Worm (Caenorhabditis elegans) whole organism, young adult: Measurements from ENCODE around the gene gtf-2A2.

ENCODE experiments used
- B0019.2 ChIP-seq: fragments of 200-800 bp; sonication (Bioruptor generic); conservative IDR thresholded peaks from 2 replicates; pipeline ENCODE4 v1.3.6; 2022; ENCODE audit warnings: missing genetic modification reagents, missing genetic modification characterization, missing compliant biosample characterization
- F22D6.2 ChIP-seq: sonication (generic microtip); optimal IDR thresholded peaks from 2 replicates; lab custom pipeline; 2016; ENCODE audit warnings: mild to moderate bottlenecking, missing genetic modification characterization, missing compliant biosample characterization
- F39B2.1 ChIP-seq: fragments of 200-800 bp; sonication (Bioruptor generic); IDR thresholded peaks from 2 replicates; pipeline ENCODE4 v1.3.6; 2022; ENCODE audit warnings: missing genetic modification reagents, missing genetic modification characterization, missing compliant biosample characterization
- F57A8.1 ChIP-seq: fragments of 200-800 bp; sonication (Bioruptor generic); optimal IDR thresholded peaks from 2 replicates; lab custom pipeline; 2018; ENCODE audit warnings: mild to moderate bottlenecking, missing genetic modification characterization, moderate library complexity, missing compliant biosample characterization
- F57C9.4 ChIP-seq: sonication (generic microtip); optimal IDR thresholded peaks from 2 replicates; lab custom pipeline; 2017; ENCODE audit warnings: mild to moderate bottlenecking, missing genetic modification characterization, missing compliant biosample characterization
- T26A5.8 ChIP-seq: sonication (generic microtip); optimal IDR thresholded peaks from 2 replicates; lab custom pipeline; 2016; ENCODE audit warnings: missing genetic modification characterization, missing compliant biosample characterization
- Y53F4B.3 ChIP-seq: fragments of 200-800 bp; sonication (Bioruptor generic); IDR thresholded peaks from 2 replicates; pipeline ENCODE4 v1.3.6; 2022; ENCODE audit warnings: missing genetic modification reagents, missing genetic modification characterization, missing compliant biosample characterization
- Y53G8AR.9 ChIP-seq: fragments of 200-800 bp; sonication (Bioruptor generic); conservative IDR thresholded peaks from 2 replicates; pipeline ENCODE4 v1.3.6; 2022; ENCODE audit warnings: missing genetic modification reagents, missing genetic modification characterization, missing compliant biosample characterization
- Y56A3A.18 ChIP-seq: fragments of 200-800 bp; sonication (Bioruptor generic); IDR thresholded peaks from 2 replicates; pipeline ENCODE4 v1.3.6; 2022; ENCODE audit warnings: missing genetic modification reagents, missing genetic modification characterization, missing compliant biosample characterization
- Y67H2A.10 ChIP-seq: fragments of 200-800 bp; sonication (Bioruptor generic); conservative IDR thresholded peaks from 2 replicates; pipeline ENCODE4 v1.3.6; 2022; ENCODE audit warnings: missing genetic modification reagents, missing genetic modification characterization, missing compliant biosample characterization
- Y79H2A.3 ChIP-seq: fragments of 200-800 bp; sonication (Bioruptor generic); conservative IDR thresholded peaks from 2 replicates; pipeline ENCODE4 v1.3.6; 2022; ENCODE audit warnings: missing genetic modification reagents, missing genetic modification characterization, missing compliant biosample characterization
- ZK185.1 ChIP-seq: sonication (generic microtip); optimal IDR thresholded peaks from 2 replicates; lab custom pipeline; 2016; ENCODE audit warnings: mild to moderate bottlenecking, missing genetic modification characterization, missing compliant biosample characterization; ENCODE audit not compliant: poor library complexity, severe bottlenecking
- akir-1 ChIP-seq: fragments of 200-800 bp; sonication (Bioruptor generic); optimal IDR thresholded peaks from 2 replicates; lab custom pipeline; 2018; ENCODE audit warnings: mild to moderate bottlenecking, missing genetic modification characterization, moderate library complexity, missing compliant biosample characterization
- aptf-3 ChIP-seq: fragments of 200-800 bp; sonication (Bioruptor generic); IDR thresholded peaks from 2 replicates; pipeline ENCODE4 v1.3.6; 2022; ENCODE audit warnings: missing genetic modification characterization, missing compliant biosample characterization
- atf-7 ChIP-seq: sonication (generic microtip); optimal IDR thresholded peaks from 2 replicates; lab custom pipeline; 2017; ENCODE audit warnings: mild to moderate bottlenecking, missing genetic modification characterization, missing compliant biosample characterization
- attf-5 ChIP-seq: fragments of 200-800 bp; sonication (Bioruptor generic); optimal IDR thresholded peaks from 2 replicates; lab custom pipeline; 2018; ENCODE audit warnings: mild to moderate bottlenecking, missing genetic modification characterization, missing compliant biosample characterization
- ccch-3 ChIP-seq: fragments of 200-800 bp; sonication (Bioruptor generic); optimal IDR thresholded peaks from 2 replicates; lab custom pipeline; 2018; ENCODE audit warnings: mild to moderate bottlenecking, missing genetic modification characterization, missing compliant biosample characterization
- cebp-1 ChIP-seq, 2 experiments: fragments of 200-800 bp in 1 of 2; sonication (Bioruptor generic) in 1 of 2; sonication (generic microtip) in 1 of 2; IDR thresholded peaks in 1 of 2; optimal IDR thresholded peaks in 1 of 2; 2 replicates each; pipeline versions ENCODE4 v1.3.6 to Lab custom; 2017 to 2022; ENCODE audit warnings: missing compliant biosample characterization in 2 of 2, missing genetic modification characterization in 2 of 2, mild to moderate bottlenecking in 1 of 2, missing genetic modification reagents in 1 of 2, moderate library complexity in 1 of 2
- cebp-2 ChIP-seq: fragments of 200-800 bp; sonication (Bioruptor generic); IDR thresholded peaks from 2 replicates; pipeline ENCODE4 v1.3.6; 2022; ENCODE audit warnings: missing genetic modification characterization, missing compliant biosample characterization
- ceh-100 ChIP-seq: fragments of 200-800 bp; sonication (Bioruptor generic); IDR thresholded peaks from 2 replicates; pipeline ENCODE4 v1.3.6; 2022; ENCODE audit warnings: missing genetic modification reagents, missing genetic modification characterization, missing compliant biosample characterization
- ceh-40 ChIP-seq: fragments of 200-800 bp; sonication (Bioruptor generic); IDR thresholded peaks from 2 replicates; pipeline ENCODE4 v1.3.6; 2022; ENCODE audit warnings: missing genetic modification characterization, missing compliant biosample characterization
- ceh-58 ChIP-seq: fragments of 200-800 bp; sonication (Bioruptor generic); IDR thresholded peaks from 2 replicates; pipeline ENCODE4 v1.3.6; 2022; ENCODE audit warnings: missing genetic modification characterization, missing compliant biosample characterization
- dpff-1 ChIP-seq: sonication (generic microtip); optimal IDR thresholded peaks from 2 replicates; lab custom pipeline; 2017; ENCODE audit warnings: mild to moderate bottlenecking, missing genetic modification characterization, missing compliant biosample characterization
- dpl-1 ChIP-seq: fragments of 150-350 bp; optimal IDR thresholded peaks from 2 replicates; lab custom pipeline; 2014; ENCODE audit warnings: missing biosample characterization, missing genetic modification reagents, missing genetic modification characterization
- efl-1 ChIP-seq: fragments of 150-350 bp; optimal IDR thresholded peaks from 2 replicates; lab custom pipeline; 2014; ENCODE audit warnings: missing biosample characterization, missing genetic modification reagents, missing genetic modification characterization
- egrh-3 ChIP-seq: fragments of 200-800 bp; sonication (Bioruptor generic); IDR thresholded peaks from 2 replicates; pipeline ENCODE4 v1.3.6; 2022; ENCODE audit warnings: missing genetic modification reagents, missing genetic modification characterization, missing compliant biosample characterization
- fkh-3 ChIP-seq: sonication (generic microtip); optimal IDR thresholded peaks from 2 replicates; lab custom pipeline; 2016; ENCODE audit warnings: mild to moderate bottlenecking, missing genetic modification characterization, missing compliant biosample characterization
- hlh-26 ChIP-seq: fragments of 200-800 bp; sonication (Bioruptor generic); conservative IDR thresholded peaks from 2 replicates; pipeline ENCODE4 v1.3.6; 2022; ENCODE audit warnings: missing genetic modification reagents, missing genetic modification characterization, missing compliant biosample characterization
- hmg-20 ChIP-seq: fragments of 200-800 bp; sonication (Bioruptor generic); IDR thresholded peaks from 2 replicates; pipeline ENCODE4 v1.3.6; 2022; ENCODE audit warnings: missing genetic modification reagents, missing genetic modification characterization, missing compliant biosample characterization
- lag-1 ChIP-seq: fragments of 200-800 bp; sonication (Bioruptor generic); IDR thresholded peaks from 2 replicates; pipeline ENCODE4 v1.3.6; 2022; ENCODE audit warnings: missing genetic modification reagents, missing genetic modification characterization, missing compliant biosample characterization
- lin-54 ChIP-seq: fragments of 200-800 bp; sonication (Bioruptor generic); optimal IDR thresholded peaks from 2 replicates; lab custom pipeline; 2018; ENCODE audit warnings: mild to moderate bottlenecking, missing genetic modification characterization, missing compliant biosample characterization
- lsl-1 ChIP-seq: fragments of 200-800 bp; sonication (Bioruptor generic); optimal IDR thresholded peaks from 2 replicates; lab custom pipeline; 2018; ENCODE audit warnings: mild to moderate bottlenecking, missing genetic modification characterization, moderate library complexity, missing compliant biosample characterization
- madf-3 ChIP-seq: fragments of 200-800 bp; sonication (Bioruptor generic); IDR thresholded peaks from 2 replicates; pipeline ENCODE4 v1.3.6; 2022; ENCODE audit warnings: missing genetic modification reagents, missing genetic modification characterization, missing compliant biosample characterization
- madf-8 ChIP-seq: fragments of 200-800 bp; sonication (Bioruptor generic); conservative IDR thresholded peaks from 2 replicates; pipeline ENCODE4 v1.3.6; 2022; ENCODE audit warnings: missing genetic modification reagents, missing genetic modification characterization, missing compliant biosample characterization
- nfya-1 ChIP-seq: sonication (generic microtip); optimal IDR thresholded peaks from 2 replicates; lab custom pipeline; 2017; ENCODE audit warnings: antibody characterized with exemption, missing compliant biosample characterization, missing genetic modification characterization, borderline replicate concordance; ENCODE audit not compliant: insufficient read depth
- nfya-2 ChIP-seq: fragments of 200-800 bp; sonication (Bioruptor generic); IDR thresholded peaks from 2 replicates; pipeline ENCODE4 v1.3.6; 2022; ENCODE audit warnings: missing genetic modification reagents, missing genetic modification characterization, missing compliant biosample characterization
- nhr-120 ChIP-seq: fragments of 200-800 bp; sonication (Bioruptor generic); IDR thresholded peaks from 2 replicates; pipeline ENCODE4 v1.3.6; 2022; ENCODE audit warnings: missing genetic modification characterization, missing compliant biosample characterization
- rec-8 ChIP-seq, 2 experiments: sonication (generic microtip); optimal IDR thresholded peaks; 2 replicates each; lab custom pipeline; 2016; ENCODE audit warnings: mild to moderate bottlenecking in 2 of 2, missing genetic modification characterization in 2 of 2, missing genetic modification reagents in 2 of 2, missing genotype in 2 of 2, missing biosample characterization in 1 of 2, missing compliant biosample characterization in 1 of 2, moderate library complexity in 1 of 2
- snpc-1.3 ChIP-seq: sonication (generic microtip); optimal IDR thresholded peaks from 2 replicates; lab custom pipeline; 2017; ENCODE audit warnings: missing genetic modification characterization, mild to moderate bottlenecking, missing compliant biosample characterization, antibody characterized with exemption, moderate library complexity, missing genotype, missing genetic modification reagents; ENCODE audit not compliant: insufficient read depth
- snpc-4 ChIP-seq, 5 experiments: fragments of 150-350 bp in 1 of 5; sonication (generic microtip) in 4 of 5; optimal IDR thresholded peaks; 2 replicates each; lab custom pipeline; 2014 to 2018; ENCODE audit warnings: missing genetic modification characterization in 5 of 5, missing biosample characterization in 3 of 5, antibody characterized with exemption in 2 of 5, mild to moderate bottlenecking in 2 of 5, missing compliant biosample characterization in 2 of 5, missing genotype in 2 of 5, moderate library complexity in 2 of 5, missing genetic modification reagents in 1 of 5
- somi-1 ChIP-seq: fragments of 200-800 bp; sonication (Bioruptor generic); optimal IDR thresholded peaks from 2 replicates; lab custom pipeline; 2018; ENCODE audit warnings: mild to moderate bottlenecking, missing genetic modification characterization, missing compliant biosample characterization
- sptf-2 ChIP-seq: fragments of 200-800 bp; sonication (Bioruptor generic); optimal IDR thresholded peaks from 2 replicates; lab custom pipeline; 2018; ENCODE audit warnings: mild to moderate bottlenecking, missing genetic modification characterization, missing compliant biosample characterization
- tlf-1 ChIP-seq: fragments of 200-800 bp; sonication (Bioruptor generic); optimal IDR thresholded peaks from 2 replicates; lab custom pipeline; 2018; ENCODE audit warnings: mild to moderate bottlenecking, missing genetic modification characterization, missing compliant biosample characterization
- unc-62 ChIP-seq: fragments of 150-350 bp; optimal IDR thresholded peaks from 2 replicates; lab custom pipeline; 2014; ENCODE audit warnings: missing biosample characterization, missing genetic modification reagents, missing genetic modification characterization
- ztf-22 ChIP-seq: fragments of 200-800 bp; sonication (Bioruptor generic); optimal IDR thresholded peaks from 2 replicates; lab custom pipeline; 2018; ENCODE audit warnings: mild to moderate bottlenecking, missing genetic modification characterization, moderate library complexity, missing compliant biosample characterization
- ztf-25 ChIP-seq: fragments of 200-800 bp; sonication (Bioruptor generic); IDR thresholded peaks from 2 replicates; pipeline ENCODE4 v1.3.6; 2022; ENCODE audit warnings: missing genetic modification reagents, missing genetic modification characterization, missing compliant biosample characterization
- ztf-3 ChIP-seq: fragments of 200-800 bp; sonication (Bioruptor generic); optimal IDR thresholded peaks from 2 replicates; lab custom pipeline; 2018; ENCODE audit warnings: mild to moderate bottlenecking, missing genetic modification characterization, missing compliant biosample characterization

gtf-2A2 gene

DNA sequence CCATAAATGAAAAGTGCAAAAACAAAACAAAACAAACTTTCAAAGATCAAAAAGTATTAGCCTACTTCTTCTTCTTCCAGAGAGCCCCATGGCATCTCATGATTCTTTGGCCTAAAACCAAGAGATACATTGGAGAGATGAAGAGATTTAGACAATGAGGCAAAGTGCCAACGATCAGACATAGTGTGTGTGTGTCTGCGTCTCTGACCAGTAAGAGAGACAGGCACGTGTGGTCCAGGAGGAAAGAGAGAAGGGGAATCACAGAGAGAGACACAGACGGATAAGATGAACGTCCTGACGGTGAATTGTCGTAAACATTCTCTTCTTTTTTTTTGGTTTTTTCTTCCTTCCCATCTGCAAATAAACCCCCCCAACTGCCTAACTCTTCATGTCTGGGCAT, 41.1 kb upstream of the gtf-2A2 start (continued):
- TF ChIP-seq Y53G8AR.9 (GFP tag; lab: Robert Waterston, UW): peak; percentile 35; the same call in 1 of the 2 replicates
- TF ChIP-seq nfya-2 (GFP tag; lab: Robert Waterston, UW): no peak
- TF ChIP-seq Y53F4B.3 (GFP tag; lab: Robert Waterston, UW): no peak
- TF ChIP-seq aptf-3 (GFP tag; lab: Robert Waterston, UW): no peak
- TF ChIP-seq cebp-2 (GFP tag; lab: Robert Waterston, UW): no peak
- no peak for TF ChIP-seq snpc-4 (GFP tag; optimal IDR thresholded peaks at IDR 0.05; lab: Kevin White, UChicago)
- peak in 1 of 4 experiments; percentile 27 for TF ChIP-seq snpc-4 (tag; optimal IDR thresholded peaks at IDR 0.05; lab: Kevin White, UChicago)
- no peak for TF ChIP-seq hmg-20
- TF ChIP-seq snpc-1.3 (tag; lab: Kevin White, UChicago): no peak
- TF ChIP-seq tlf-1 (GFP tag; lab: Kevin White, UChicago): no peak
- no peak for TF ChIP-seq dpl-1 (GFP tag; lab: Kevin White, UChicago)
- peak; percentile 46 for TF ChIP-seq ztf-22 (GFP tag; lab: Kevin White, UChicago)
- TF ChIP-seq ztf-3 (GFP tag; lab: Kevin White, UChicago): no peak
- no peak for TF ChIP-seq dpff-1 (tag; lab: Kevin White, UChicago)
- no peak for TF ChIP-seq atf-7
- no peak for TF ChIP-seq fkh-3 (tag; lab: Kevin White, UChicago)
- no peak for TF ChIP-seq nfya-1
- TF ChIP-seq unc-62 (GFP tag; lab: Kevin White, UChicago): peak; percentile 16
- TF ChIP-seq madf-3 (GFP tag; lab: Robert Waterston, UW): 0 out of 2 replicates have a peak, but pooled peaks have one; percentile 68
- no peak for TF ChIP-seq sptf-2 (GFP tag; lab: Kevin White, UChicago)
- TF ChIP-seq ceh-58: no peak
- TF ChIP-seq ceh-40 (GFP tag; lab: Robert Waterston, UW): no peak
- TF ChIP-seq lag-1: no peak
- peak; percentile 56 for TF ChIP-seq F22D6.2 (tag; lab: Kevin White, UChicago)
- TF ChIP-seq nhr-120 (GFP tag; lab: Robert Waterston, UW): no peak
- peak; percentile 59 for TF ChIP-seq lin-54
- peak; percentile 22 for TF ChIP-seq akir-1 (GFP tag; lab: Kevin White, UChicago)
- TF ChIP-seq hlh-26 (GFP tag; lab: Robert Waterston, UW): no peak
- TF ChIP-seq efl-1 (GFP tag; lab: Kevin White, UChicago): no peak
- TF ChIP-seq Y67H2A.10: no peak; the same call in 1 of the 2 replicates
- no peak for TF ChIP-seq T26A5.8 (tag; lab: Kevin White, UChicago)
- no peak for TF ChIP-seq B0019.2 (GFP tag; lab: Robert Waterston, UW)
- TF ChIP-seq lsl-1: no peak
- peak; percentile 92 for TF ChIP-seq somi-1 (GFP tag; lab: Kevin White, UChicago)
- TF ChIP-seq Y79H2A.3 (GFP tag; lab: Robert Waterston, UW): no peak
- TF ChIP-seq F57C9.4 (tag; lab: Kevin White, UChicago): no peak
- peak; percentile 95 for TF ChIP-seq attf-5 (GFP tag; lab: Kevin White, UChicago)
- no peak for TF ChIP-seq Y56A3A.18 (GFP tag; lab: Robert Waterston, UW)
- no peak for TF ChIP-seq ztf-25 (GFP tag; lab: Robert Waterston, UW)
- no peak for TF ChIP-seq ceh-100
- no peak for TF ChIP-seq madf-8
- TF ChIP-seq rec-8 (tag; optimal IDR thresholded peaks at IDR 0.05; lab: Kevin White, UChicago): no peak
- no peak for TF ChIP-seq cebp-1 (GFP tag; IDR thresholded peaks at IDR 0.05; lab: Robert Waterston, UW)
- TF ChIP-seq cebp-1 (tag; optimal IDR thresholded peaks at IDR 0.05; lab: Kevin White, UChicago): peak; percentile 82
- TF ChIP-seq F39B2.1 (GFP tag; lab: Robert Waterston, UW): no peak
- no peak for TF ChIP-seq ccch-3 (GFP tag; lab: Kevin White, UChicago)
- no peak for TF ChIP-seq ZK185.1 (tag; lab: Kevin White, UChicago)
- no peak for TF ChIP-seq F57A8.1 (GFP tag; lab: Kevin White, UChicago)
- TF ChIP-seq egrh-3 (GFP tag; lab: Robert Waterston, UW): 0 out of 2 replicates have a peak, but pooled peaks have one; percentile 5
